Worm (Caenorhabditis elegans) whole organism, young adult: ENCODE measurements around the gene F13B12.7.
A peak's percentile ranks its signal among the peaks of the same experiment; 100 is the strongest.

Experiments
- B0019.2 ChIP-seq: fragments of 200-800 bp; sonication (Bioruptor generic); conservative IDR thresholded peaks from 2 replicates; pipeline ENCODE4 v1.3.6; 2022; ENCODE audit warnings: missing genetic modification reagents, missing genetic modification characterization, missing compliant biosample characterization
- B0035.1 ChIP-seq: sonication (generic microtip); optimal IDR thresholded peaks from 2 replicates; lab custom pipeline; 2016; ENCODE audit warnings: missing genetic modification characterization, mild to moderate bottlenecking, missing compliant biosample characterization, missing genotype, missing genetic modification reagents
- C17E4.6 ChIP-seq: fragments of 200-800 bp; sonication (Bioruptor generic); IDR thresholded peaks from 2 replicates; pipeline ENCODE4 v1.3.6; 2022; ENCODE audit warnings: missing genetic modification reagents, missing genetic modification characterization, missing compliant biosample characterization
- D2030.7 ChIP-seq: fragments of 200-800 bp; sonication (Bioruptor generic); IDR thresholded peaks from 2 replicates; pipeline ENCODE4 v1.3.6; 2022; ENCODE audit warnings: missing genetic modification reagents, missing genetic modification characterization, missing compliant biosample characterization
- F22D6.2 ChIP-seq: sonication (generic microtip); optimal IDR thresholded peaks from 2 replicates; lab custom pipeline; 2016; ENCODE audit warnings: mild to moderate bottlenecking, missing genetic modification characterization, missing compliant biosample characterization
- F23B12.7 ChIP-seq: sonication (generic microtip); optimal IDR thresholded peaks from 2 replicates; lab custom pipeline; 2017; ENCODE audit warnings: missing genetic modification characterization, mild to moderate bottlenecking, missing compliant biosample characterization, antibody characterized with exemption, moderate library complexity; ENCODE audit not compliant: insufficient read depth
- F33H1.4 ChIP-seq: fragments of 200-800 bp; sonication (Bioruptor generic); IDR thresholded peaks from 2 replicates; pipeline ENCODE4 v1.3.6; 2022; ENCODE audit warnings: missing genetic modification reagents, missing genetic modification characterization, missing compliant biosample characterization
- F37B4.10 ChIP-seq: fragments of 200-800 bp; sonication (Bioruptor generic); IDR thresholded peaks from 2 replicates; pipeline ENCODE4 v1.3.6; 2022; ENCODE audit warnings: missing genetic modification characterization, missing compliant biosample characterization
- F57A8.1 ChIP-seq: fragments of 200-800 bp; sonication (Bioruptor generic); optimal IDR thresholded peaks from 2 replicates; lab custom pipeline; 2018; ENCODE audit warnings: mild to moderate bottlenecking, missing genetic modification characterization, moderate library complexity, missing compliant biosample characterization
- K11D2.4 ChIP-seq: fragments of 200-800 bp; sonication (Bioruptor generic); IDR thresholded peaks from 2 replicates; pipeline ENCODE4 v1.3.6; 2022; ENCODE audit warnings: missing genetic modification reagents, missing genetic modification characterization, missing compliant biosample characterization
- Y56A3A.18 ChIP-seq: fragments of 200-800 bp; sonication (Bioruptor generic); IDR thresholded peaks from 2 replicates; pipeline ENCODE4 v1.3.6; 2022; ENCODE audit warnings: missing genetic modification reagents, missing genetic modification characterization, missing compliant biosample characterization
- Y79H2A.3 ChIP-seq: fragments of 200-800 bp; sonication (Bioruptor generic); conservative IDR thresholded peaks from 2 replicates; pipeline ENCODE4 v1.3.6; 2022; ENCODE audit warnings: missing genetic modification reagents, missing genetic modification characterization, missing compliant biosample characterization
- aptf-3 ChIP-seq: fragments of 200-800 bp; sonication (Bioruptor generic); IDR thresholded peaks from 2 replicates; pipeline ENCODE4 v1.3.6; 2022; ENCODE audit warnings: missing genetic modification characterization, missing compliant biosample characterization
- attf-5 ChIP-seq: fragments of 200-800 bp; sonication (Bioruptor generic); optimal IDR thresholded peaks from 2 replicates; lab custom pipeline; 2018; ENCODE audit warnings: mild to moderate bottlenecking, missing genetic modification characterization, missing compliant biosample characterization
- attf-6 ChIP-seq: fragments of 200-800 bp; sonication (Bioruptor generic); IDR thresholded peaks from 2 replicates; pipeline ENCODE4 v1.3.6; 2022; ENCODE audit warnings: missing genetic modification reagents, missing genetic modification characterization, missing compliant biosample characterization
- ceh-27 ChIP-seq: fragments of 200-800 bp; sonication (Bioruptor generic); optimal IDR thresholded peaks from 2 replicates; lab custom pipeline; 2018; ENCODE audit warnings: mild to moderate bottlenecking, missing genetic modification characterization, moderate library complexity, missing compliant biosample characterization
- ceh-58 ChIP-seq: fragments of 200-800 bp; sonication (Bioruptor generic); IDR thresholded peaks from 2 replicates; pipeline ENCODE4 v1.3.6; 2022; ENCODE audit warnings: missing genetic modification characterization, missing compliant biosample characterization
- chd-7 ChIP-seq: sonication (generic microtip); optimal IDR thresholded peaks from 2 replicates; lab custom pipeline; 2016; ENCODE audit warnings: mild to moderate bottlenecking, missing genetic modification characterization, moderate library complexity, missing compliant biosample characterization
- die-1 ChIP-seq: sonication (generic microtip); optimal IDR thresholded peaks from 2 replicates; lab custom pipeline; 2016; ENCODE audit warnings: missing genotype, mild to moderate bottlenecking, missing genetic modification characterization, missing compliant biosample characterization
- fkh-3 ChIP-seq: sonication (generic microtip); optimal IDR thresholded peaks from 2 replicates; lab custom pipeline; 2016; ENCODE audit warnings: mild to moderate bottlenecking, missing genetic modification characterization, missing compliant biosample characterization
- him-1 ChIP-seq: sonication (generic microtip); optimal IDR thresholded peaks from 2 replicates; lab custom pipeline; 2016; ENCODE audit warnings: missing genotype, missing genetic modification reagents, missing genetic modification characterization, missing compliant biosample characterization
- lag-1 ChIP-seq: fragments of 200-800 bp; sonication (Bioruptor generic); IDR thresholded peaks from 2 replicates; pipeline ENCODE4 v1.3.6; 2022; ENCODE audit warnings: missing genetic modification reagents, missing genetic modification characterization, missing compliant biosample characterization
- let-526 ChIP-seq: fragments of 200-800 bp; sonication (Bioruptor generic); IDR thresholded peaks from 2 replicates; pipeline ENCODE4 v1.3.6; 2022; ENCODE audit warnings: missing genetic modification reagents, missing genetic modification characterization, missing compliant biosample characterization
- lsl-1 ChIP-seq: fragments of 200-800 bp; sonication (Bioruptor generic); optimal IDR thresholded peaks from 2 replicates; lab custom pipeline; 2018; ENCODE audit warnings: mild to moderate bottlenecking, missing genetic modification characterization, moderate library complexity, missing compliant biosample characterization
- madf-10 ChIP-seq: sonication (generic microtip); optimal IDR thresholded peaks from 2 replicates; lab custom pipeline; 2016; ENCODE audit warnings: mild to moderate bottlenecking, missing genetic modification characterization, missing compliant biosample characterization
- madf-3 ChIP-seq: fragments of 200-800 bp; sonication (Bioruptor generic); IDR thresholded peaks from 2 replicates; pipeline ENCODE4 v1.3.6; 2022; ENCODE audit warnings: missing genetic modification reagents, missing genetic modification characterization, missing compliant biosample characterization
- madf-8 ChIP-seq: fragments of 200-800 bp; sonication (Bioruptor generic); conservative IDR thresholded peaks from 2 replicates; pipeline ENCODE4 v1.3.6; 2022; ENCODE audit warnings: missing genetic modification reagents, missing genetic modification characterization, missing compliant biosample characterization
- nfya-2 ChIP-seq: fragments of 200-800 bp; sonication (Bioruptor generic); IDR thresholded peaks from 2 replicates; pipeline ENCODE4 v1.3.6; 2022; ENCODE audit warnings: missing genetic modification reagents, missing genetic modification characterization, missing compliant biosample characterization
- nfyb-1 ChIP-seq: fragments of 200-800 bp; sonication (Bioruptor generic); IDR thresholded peaks from 2 replicates; pipeline ENCODE4 v1.3.6; 2022; ENCODE audit warnings: missing genetic modification reagents, missing genetic modification characterization, missing compliant biosample characterization
- nhr-120 ChIP-seq: fragments of 200-800 bp; sonication (Bioruptor generic); IDR thresholded peaks from 2 replicates; pipeline ENCODE4 v1.3.6; 2022; ENCODE audit warnings: missing genetic modification characterization, missing compliant biosample characterization
- pbrm-1 ChIP-seq: fragments of 200-800 bp; sonication (Bioruptor generic); IDR thresholded peaks from 2 replicates; pipeline ENCODE4 v1.3.6; 2022; ENCODE audit warnings: missing genetic modification reagents, missing genetic modification characterization, missing compliant biosample characterization
- rcor-1 ChIP-seq: fragments of 200-800 bp; sonication (Bioruptor generic); IDR thresholded peaks from 2 replicates; pipeline ENCODE4 v1.3.6; 2022; ENCODE audit warnings: missing genetic modification reagents, missing genetic modification characterization, missing compliant biosample characterization
- sdz-38 ChIP-seq: sonication (generic microtip); optimal IDR thresholded peaks from 2 replicates; lab custom pipeline; 2016; ENCODE audit warnings: missing genotype, missing genetic modification characterization, missing compliant biosample characterization
- sea-2 ChIP-seq: fragments of 200-800 bp; sonication (Bioruptor generic); IDR thresholded peaks from 2 replicates; pipeline ENCODE4 v1.3.6; 2022; ENCODE audit warnings: missing genetic modification characterization, missing compliant biosample characterization
- snpc-3.4 ChIP-seq: sonication (generic microtip); optimal IDR thresholded peaks from 2 replicates; lab custom pipeline; 2017; ENCODE audit warnings: missing genetic modification characterization, mild to moderate bottlenecking, missing compliant biosample characterization, antibody characterized with exemption, moderate library complexity, missing genotype, missing genetic modification reagents
- snpc-4 ChIP-seq, 5 experiments: fragments of 150-350 bp in 1 of 5; sonication (generic microtip) in 4 of 5; optimal IDR thresholded peaks; 2 replicates each; lab custom pipeline; 2014 to 2018; ENCODE audit warnings: missing genetic modification characterization in 5 of 5, missing biosample characterization in 3 of 5, antibody characterized with exemption in 2 of 5, mild to moderate bottlenecking in 2 of 5, missing compliant biosample characterization in 2 of 5, missing genotype in 2 of 5, moderate library complexity in 2 of 5, missing genetic modification reagents in 1 of 5
- somi-1 ChIP-seq: fragments of 200-800 bp; sonication (Bioruptor generic); optimal IDR thresholded peaks from 2 replicates; lab custom pipeline; 2018; ENCODE audit warnings: mild to moderate bottlenecking, missing genetic modification characterization, missing compliant biosample characterization
- sptf-2 ChIP-seq: fragments of 200-800 bp; sonication (Bioruptor generic); optimal IDR thresholded peaks from 2 replicates; lab custom pipeline; 2018; ENCODE audit warnings: mild to moderate bottlenecking, missing genetic modification characterization, missing compliant biosample characterization
- tbx-9 ChIP-seq: sonication (generic microtip); optimal IDR thresholded peaks from 2 replicates; lab custom pipeline; 2016; ENCODE audit warnings: borderline replicate concordance, missing genetic modification characterization, inconsistent platforms, missing compliant biosample characterization
- unc-130 ChIP-seq: sonication (generic microtip); optimal IDR thresholded peaks from 2 replicates; lab custom pipeline; 2016; ENCODE audit warnings: missing genetic modification reagents, missing genetic modification characterization, missing compliant biosample characterization
- zfh-2 ChIP-seq: fragments of 200-800 bp; sonication (Bioruptor generic); conservative IDR thresholded peaks from 2 replicates; pipeline ENCODE4 v1.3.6; 2022; ENCODE audit warnings: missing genetic modification reagents, missing genetic modification characterization, missing compliant biosample characterization
- zim-3 ChIP-seq: sonication (generic microtip); optimal IDR thresholded peaks from 2 replicates; lab custom pipeline; 2017; ENCODE audit warnings: mild to moderate bottlenecking, missing genetic modification characterization, moderate library complexity, missing compliant biosample characterization
- ztf-25 ChIP-seq: fragments of 200-800 bp; sonication (Bioruptor generic); IDR thresholded peaks from 2 replicates; pipeline ENCODE4 v1.3.6; 2022; ENCODE audit warnings: missing genetic modification reagents, missing genetic modification characterization, missing compliant biosample characterization
- ztf-3 ChIP-seq: fragments of 200-800 bp; sonication (Bioruptor generic); optimal IDR thresholded peaks from 2 replicates; lab custom pipeline; 2018; ENCODE audit warnings: mild to moderate bottlenecking, missing genetic modification characterization, missing compliant biosample characterization
- ztf-6 ChIP-seq: fragments of 200-800 bp; sonication (Bioruptor generic); IDR thresholded peaks from 2 replicates; pipeline ENCODE4 v1.3.6; 2022; ENCODE audit warnings: missing genetic modification reagents, missing genetic modification characterization, missing compliant biosample characterization

F13B12.7 gene

ce11 chrIV:10398244-10398643 is 45.4 kb upstream of the F13B12.7 start:
- no peak for TF ChIP-seq madf-8 (GFP tag; lab: Robert Waterston, UW)
- no peak for TF ChIP-seq F23B12.7 (tag; lab: Kevin White, UChicago)
- no peak for TF ChIP-seq lsl-1

ce11 chrIV:10403193-10404058 is 40.2 kb upstream of the F13B12.7 start, which contains the start of gene gpa-7:
TSS of gene gpa-7 (plus strand) at chrIV:10404008.
- TF ChIP-seq lag-1 (GFP tag; lab: Robert Waterston, UW) = no peak
- 0 out of 2 replicates have a peak, but pooled peaks have one; percentile 9 for TF ChIP-seq rcor-1 (GFP tag; lab: Robert Waterston, UW)
- no peak for TF ChIP-seq aptf-3
- no peak for TF ChIP-seq ztf-3
- TF ChIP-seq F22D6.2 (tag; lab: Kevin White, UChicago) = no peak
- no peak for TF ChIP-seq unc-130 (GFP tag; lab: Kevin White, UChicago)
- TF ChIP-seq zim-3 = no peak
- TF ChIP-seq nfya-2 (GFP tag; lab: Robert Waterston, UW) = no peak
- TF ChIP-seq ztf-25 (GFP tag; lab: Robert Waterston, UW) = no peak
- TF ChIP-seq attf-5 = peak; percentile 19
- no peak for TF ChIP-seq nhr-120 (GFP tag; lab: Robert Waterston, UW)
- TF ChIP-seq madf-3 (GFP tag; lab: Robert Waterston, UW) = no peak
- no peak for TF ChIP-seq ztf-6
- TF ChIP-seq tbx-9 = no peak
- no peak for TF ChIP-seq B0035.1 (tag; lab: Kevin White, UChicago)
- peak; percentile 13 for TF ChIP-seq die-1 (tag; lab: Kevin White, UChicago)
- no peak for TF ChIP-seq snpc-3.4
- no peak for TF ChIP-seq C17E4.6 (GFP tag; lab: Robert Waterston, UW)
- TF ChIP-seq somi-1 (GFP tag; lab: Kevin White, UChicago) = peak; percentile 58
- TF ChIP-seq nfyb-1 (GFP tag; lab: Robert Waterston, UW) = no peak
- TF ChIP-seq B0019.2 (GFP tag; lab: Robert Waterston, UW) = no peak
- TF ChIP-seq F57A8.1 (GFP tag; lab: Kevin White, UChicago) = no peak
- no peak for TF ChIP-seq K11D2.4 (GFP tag; lab: Robert Waterston, UW)
- no peak for TF ChIP-seq fkh-3 (tag; lab: Kevin White, UChicago)
- no peak for TF ChIP-seq ceh-58 (GFP tag; lab: Robert Waterston, UW)
- no peak for TF ChIP-seq madf-10
- no peak for TF ChIP-seq Y79H2A.3
- no peak for TF ChIP-seq Y56A3A.18 (GFP tag; lab: Robert Waterston, UW)
- TF ChIP-seq sptf-2 (GFP tag; lab: Kevin White, UChicago) = no peak
- TF ChIP-seq let-526 (GFP tag; lab: Robert Waterston, UW) = no peak
- TF ChIP-seq snpc-4 (GFP tag; optimal IDR thresholded peaks at IDR 0.05; lab: Kevin White, UChicago) = no peak
- TF ChIP-seq snpc-4 (tag; optimal IDR thresholded peaks at IDR 0.05; lab: Kevin White, UChicago) = no peak
- peak; percentile 71 for TF ChIP-seq chd-7
- no peak for TF ChIP-seq ceh-27 (GFP tag; lab: Kevin White, UChicago)
- no peak for TF ChIP-seq F23B12.7 (tag; lab: Kevin White, UChicago)
- TF ChIP-seq F33H1.4 (GFP tag; lab: Robert Waterston, UW) = no peak
- no peak for TF ChIP-seq sdz-38
- TF ChIP-seq F37B4.10 (GFP tag; lab: Robert Waterston, UW) = no peak
- TF ChIP-seq attf-6 (GFP tag; lab: Robert Waterston, UW) = no peak
- peak; percentile 8; the same call in 1 of the 2 replicates for TF ChIP-seq pbrm-1 (GFP tag; lab: Robert Waterston, UW)
- TF ChIP-seq D2030.7 = no peak
- TF ChIP-seq him-1 = no peak
- TF ChIP-seq sea-2 (GFP tag; lab: Robert Waterston, UW) = no peak
- no peak; the same call in none of the 2 replicates for TF ChIP-seq zfh-2
